Fruit fly (Drosophila melanogaster): Measurements from ENCODE around the gene CG13771.
A peak's percentile ranks its signal among the peaks of the same experiment; 100 is the strongest.

CG13771 gene

dm6 chr2L:6656264-6656676 is 7.1 kb downstream of the CG13771 start, which contains the start of gene CG31633 (continued):
- TF ChIP-seq MBD-R2 (GFP tag; IDR thresholded peaks at IDR 0.05) (peak; percentile 54; the same call in 1 of the 2 replicates), Gug (GFP tag; IDR thresholded peaks at IDR 0.05) (no peak), br (optimal IDR thresholded peaks at IDR 0.05) (no peak), twi (tag; optimal IDR thresholded peaks at IDR 0.05) (no peak), stc (GFP tag; IDR thresholded peaks at IDR 0.05) (no peak), Sin3A (optimal IDR thresholded peaks at IDR 0.05) (no peak), CG8944 (GFP tag; optimal IDR thresholded peaks at IDR 0.05) (no peak)

- TF ChIP-seq Scr (GFP tag; IDR thresholded peaks at IDR 0.05; ENCODE audit: partially characterized antibody) (no peak), tll (GFP tag; optimal IDR thresholded peaks at IDR 0.05) (peak in 1 of 2 experiments; percentile 2), CG1233 (GFP tag; optimal IDR thresholded peaks at IDR 0.05) (no peak), CG12155 (GFP tag; optimal IDR thresholded peaks at IDR 0.05) (peak; percentile 6), az2 (GFP tag; optimal IDR thresholded peaks at IDR 0.05) (no peak), CG32767 (GFP tag; IDR thresholded peaks at IDR 0.05) (no peak), Hand (GFP tag; optimal IDR thresholded peaks at IDR 0.05) (no peak), Hey (tag; optimal IDR thresholded peaks at IDR 0.05) (no peak), vnd (GFP tag; IDR thresholded peaks at IDR 0.05; ENCODE audit: partially characterized antibody) (no peak), Awh (GFP tag; IDR thresholded peaks at IDR 0.05) (no peak), Bteb2 (GFP tag; optimal IDR thresholded peaks at IDR 0.05) (no peak), pfk (GFP tag; optimal IDR thresholded peaks at IDR 0.05) (no peak), E2f1 (GFP tag; IDR thresholded peaks at IDR 0.05) (peak; percentile 19; the same call in 1 of the 2 replicates), Six4 (GFP tag; optimal IDR thresholded peaks at IDR 0.05) (no peak), CG10979 (tag; optimal IDR thresholded peaks at IDR 0.05) (no peak), CG10431 (GFP tag; optimal IDR thresholded peaks at IDR 0.05) (no peak), Drgx (GFP tag; IDR thresholded peaks at IDR 0.05) (no peak), abd-A (tag; optimal IDR thresholded peaks at IDR 0.05) (no peak), tin (GFP tag; optimal IDR thresholded peaks at IDR 0.05) (no peak), CG3995 (GFP tag; optimal IDR thresholded peaks at IDR 0.05) (no peak), nerfin-2 (GFP tag; IDR thresholded peaks at IDR 0.05; ENCODE audit: partially characterized antibody) (no peak), Eip74EF (GFP tag; optimal IDR thresholded peaks at IDR 0.05) (no peak), sr (GFP tag; IDR thresholded peaks at IDR 0.05) (no peak), chn (GFP tag; optimal IDR thresholded peaks at IDR 0.05) (no peak), Pdp1 (GFP tag; optimal IDR thresholded peaks at IDR 0.05) (peak; percentile 35 to 37), CG18619 (GFP tag; optimal IDR thresholded peaks at IDR 0.05) (no peak), CG12299 (tag; optimal IDR thresholded peaks at IDR 0.05) (peak; percentile 35), zen2 (GFP tag; IDR thresholded peaks at IDR 0.05; ENCODE audit: partially characterized antibody) (no peak), lab (GFP tag; optimal IDR thresholded peaks at IDR 0.05) (no peak), h (optimal IDR thresholded peaks at IDR 0.05) (no peak), Opbp (GFP tag; IDR thresholded peaks at IDR 0.05; ENCODE audit: partially characterized antibody) (0 out of 3 replicates have a peak, but pooled peaks have one; percentile 33), CG12769 (tag; optimal IDR thresholded peaks at IDR 0.05) (no peak), NfI (GFP tag; optimal IDR thresholded peaks at IDR 0.05) (no peak), CG13123 (GFP tag; optimal IDR thresholded peaks at IDR 0.05) (no peak), CG7372 (GFP tag; IDR thresholded peaks at IDR 0.05) (0 out of 2 replicates have a peak, but pooled peaks have one; percentile 14), CG11085 (GFP tag; IDR thresholded peaks at IDR 0.05) (no peak), CG13775 (GFP tag; optimal IDR thresholded peaks at IDR 0.05) (peak; percentile 10), tap (tag; optimal IDR thresholded peaks at IDR 0.05) (no peak), Asciz (GFP tag; optimal IDR thresholded peaks at IDR 0.05) (no peak), CG1529 (GFP tag; optimal IDR thresholded peaks at IDR 0.05) (no peak), B-H1 (GFP tag; IDR thresholded peaks at IDR 0.05) (no peak), sob (GFP tag; IDR thresholded peaks at IDR 0.05) (no peak)
Measured at dm6 chr2L:6649085-6649754, 14.2 kb downstream of the CG13771 start, which contains the start of the genes CG31635 and Tango1. Gene CG31635, minus strand, starts transcription at chr2L:6649114. Gene Tango1, plus strand, starts transcription at chr2L:6649388.
